Fruit fly (Drosophila melanogaster): ENCODE results near the gene tal-3A.

The tal-3A gene

DNA sequence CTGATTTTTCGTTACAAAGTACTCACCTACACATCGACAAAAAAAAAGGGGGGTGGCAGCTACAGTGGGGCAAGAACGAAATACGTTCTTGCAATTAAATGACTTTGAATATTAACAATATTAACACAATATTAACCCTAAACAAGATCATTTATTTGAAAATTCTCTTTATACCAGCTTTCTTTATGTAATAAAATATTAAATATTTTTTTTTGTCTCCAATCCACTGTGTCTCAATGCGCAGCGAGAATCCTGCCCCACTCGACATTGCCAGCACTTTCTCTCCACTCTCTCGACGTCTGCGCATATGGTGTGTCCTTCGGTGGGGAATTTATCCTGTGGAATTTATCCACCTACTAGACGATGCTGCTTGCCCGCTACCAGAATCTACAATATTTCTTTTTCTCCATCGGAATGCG lies 12.5 kb upstream of the tal-3A start (continued):
- TF ChIP-seq Sox100B (GFP tag; optimal IDR thresholded peaks at IDR 0.05): peak; percentile 92
- no peak for TF ChIP-seq Dp (GFP tag; optimal IDR thresholded peaks at IDR 0.05)
- peak; percentile 92 for TF ChIP-seq CG7839 (tag; optimal IDR thresholded peaks at IDR 0.05)
- TF ChIP-seq vnd (GFP tag; IDR thresholded peaks at IDR 0.05; ENCODE audit: partially characterized antibody): no peak
- no peak for TF ChIP-seq bigmax (GFP tag; optimal IDR thresholded peaks at IDR 0.05)
- TF ChIP-seq CG1647 (GFP tag; optimal IDR thresholded peaks at IDR 0.05): peak; percentile 18
- peak; percentile 59 for TF ChIP-seq ems (GFP tag; optimal IDR thresholded peaks at IDR 0.05)
- peak; percentile 74 for TF ChIP-seq Hsf (GFP tag; optimal IDR thresholded peaks at IDR 0.05)
- TF ChIP-seq grn (GFP tag; optimal IDR thresholded peaks at IDR 0.05): peak; percentile 34
- TF ChIP-seq disco-r (GFP tag; optimal IDR thresholded peaks at IDR 0.05): peak; percentile 46
- peak; percentile 87 for TF ChIP-seq CG6813 (GFP tag; optimal IDR thresholded peaks at IDR 0.05)
- peak; percentile 10 for TF ChIP-seq slp2 (GFP tag; optimal IDR thresholded peaks at IDR 0.05)
- TF ChIP-seq sug (tag; optimal IDR thresholded peaks at IDR 0.05): peak; percentile 62
- TF ChIP-seq chn (GFP tag; optimal IDR thresholded peaks at IDR 0.05): peak; percentile 68
- peak; percentile 87 for TF ChIP-seq Drgx (GFP tag; IDR thresholded peaks at IDR 0.05)
- TF ChIP-seq mam (GFP tag; optimal IDR thresholded peaks at IDR 0.05): peak; percentile 60
- 0 out of 3 replicates have a peak, but pooled peaks have one; percentile 38 for TF ChIP-seq Opbp (GFP tag; IDR thresholded peaks at IDR 0.05; ENCODE audit: partially characterized antibody)
- TF ChIP-seq CG11504 (tag; optimal IDR thresholded peaks at IDR 0.05): peak; percentile 91
- no peak for TF ChIP-seq fru (optimal IDR thresholded peaks at IDR 0.05)
- no peak for TF ChIP-seq pita (GFP tag; optimal IDR thresholded peaks at IDR 0.05)
- peak; percentile 62 for TF ChIP-seq Vsx1 (GFP tag; optimal IDR thresholded peaks at IDR 0.05)
- TF ChIP-seq btn (GFP tag; optimal IDR thresholded peaks at IDR 0.05): no peak
- TF ChIP-seq tap (tag; optimal IDR thresholded peaks at IDR 0.05): peak; percentile 15
- TF ChIP-seq CG4730 (GFP tag; IDR thresholded peaks at IDR 0.05): peak; percentile 93
- peak; percentile 86 for TF ChIP-seq CG10267 (tag; optimal IDR thresholded peaks at IDR 0.05)
- TF ChIP-seq Stat92E (GFP tag; optimal IDR thresholded peaks at IDR 0.05): no peak
- TF ChIP-seq CG13775 (GFP tag; optimal IDR thresholded peaks at IDR 0.05): peak; percentile 84
- peak; percentile 87 for TF ChIP-seq CG1233 (GFP tag; optimal IDR thresholded peaks at IDR 0.05)
- TF ChIP-seq jigr1 (GFP tag; IDR thresholded peaks at IDR 0.05): peak; percentile 85
- TF ChIP-seq CG11696 (GFP tag; IDR thresholded peaks at IDR 0.05): peak; percentile 83
- TF ChIP-seq CG2712 (tag; optimal IDR thresholded peaks at IDR 0.05): peak; percentile 79
- TF ChIP-seq otp (GFP tag; IDR thresholded peaks at IDR 0.05): peak; percentile 93
- no peak for TF ChIP-seq CG6791 (GFP tag; IDR thresholded peaks at IDR 0.05; ENCODE audit: partially characterized antibody)
- TF ChIP-seq CG14050 (GFP tag; IDR thresholded peaks at IDR 0.05): peak; percentile 90
- peak; percentile 68 for TF ChIP-seq bab2 (GFP tag; optimal IDR thresholded peaks at IDR 0.05)
- TF ChIP-seq lov (optimal IDR thresholded peaks at IDR 0.05): no peak
- peak; percentile 83; the same call in 2 of the 3 replicates for TF ChIP-seq lov (GFP tag; IDR thresholded peaks at IDR 0.05)
- peak; percentile 84 for TF ChIP-seq toy (GFP tag; IDR thresholded peaks at IDR 0.05)
- TF ChIP-seq CG33557 (GFP tag; optimal IDR thresholded peaks at IDR 0.05): peak; percentile 80
- TF ChIP-seq hbn (GFP tag; IDR thresholded peaks at IDR 0.05; ENCODE audit: partially characterized antibody): no peak
- peak; percentile 34 for TF ChIP-seq maf-S (GFP tag; optimal IDR thresholded peaks at IDR 0.05)
- peak; percentile 17 for TF ChIP-seq twi (tag; optimal IDR thresholded peaks at IDR 0.05)
- peak; percentile 49 to 56 for TF ChIP-seq chif (GFP tag; optimal IDR thresholded peaks at IDR 0.05)
- peak; percentile 42; the same call in 1 of the 3 replicates for TF ChIP-seq CG7963 (GFP tag; IDR thresholded peaks at IDR 0.05; ENCODE audit: partially characterized antibody)
- TF ChIP-seq CG1603 (tag; optimal IDR thresholded peaks at IDR 0.05): peak; percentile 11
- peak; percentile 76 for TF ChIP-seq kah (GFP tag; optimal IDR thresholded peaks at IDR 0.05)
- TF ChIP-seq CG2875 (GFP tag; optimal IDR thresholded peaks at IDR 0.05): peak; percentile 82
- TF ChIP-seq Lhr (GFP tag; optimal IDR thresholded peaks at IDR 0.05): peak; percentile 50
- peak; percentile 64; the same call in 1 of the 2 replicates for TF ChIP-seq CG8765 (GFP tag; IDR thresholded peaks at IDR 0.05)
- no peak for TF ChIP-seq chinmo (GFP tag; IDR thresholded peaks at IDR 0.05; ENCODE audit: partially characterized antibody)

Data from whole organism, embryonic.